Fruit fly (Drosophila melanogaster): ENCODE measurements around the gene Gr28b.
A peak's percentile ranks its signal among the peaks of the same experiment; 100 is the strongest.

- TF ChIP-seq CG12769 (tag; optimal IDR thresholded peaks at IDR 0.05), result peak; percentile 13
- no peak for TF ChIP-seq CG15479 (GFP tag; optimal IDR thresholded peaks at IDR 0.05)
- no peak for TF ChIP-seq CG8290 (GFP tag; optimal IDR thresholded peaks at IDR 0.05)
- TF ChIP-seq CG8290 (tag; optimal IDR thresholded peaks at IDR 0.05), result no peak
- TF ChIP-seq CTCF (GFP tag; optimal IDR thresholded peaks at IDR 0.05), result no peak
- no peak for TF ChIP-seq CG18011 (GFP tag; optimal IDR thresholded peaks at IDR 0.05)
- TF ChIP-seq NC2α (GFP tag; optimal IDR thresholded peaks at IDR 0.05), result no peak
These were observed 57.1 kb downstream of the Gr28b start, which contains the start of gene CG5177 for dm6 chr2L:7404923-7405322.
